In genomic region chr3L:15103988-15104848, dm6 we compare ENCODE assay signal across 1 fruit fly cellular context.
A peak's percentile ranks its signal among the peaks of the same experiment; 100 is the strongest.
TF ChIP-seq lines count a peak whose summit lies in the region.

No protein-coding gene starts in this region.

TF ChIP-seq in whole organism, embryonic, 481 proteins besides CTCF, POLR2A, EP300 and RAD21 (continued from another document):
- TF ChIP-seq CG17328 (GFP tag; IDR thresholded peaks at IDR 0.05; lab: Robert Waterston, UW) (0 out of 2 replicates have a peak, but pooled peaks have one; percentile 11), CG13624 (GFP tag; optimal IDR thresholded peaks at IDR 0.05; lab: Kevin White, UChicago) (no peak), aop (GFP tag; IDR thresholded peaks at IDR 0.05; lab: Robert Waterston, UW) (peak; percentile 65; the same call in 1 of the 2 replicates), Lhr (GFP tag; optimal IDR thresholded peaks at IDR 0.05; lab: Kevin White, UChicago) (no peak), CG4854 (GFP tag; optimal IDR thresholded peaks at IDR 0.05; lab: Kevin White, UChicago) (no peak), CG10431 (GFP tag; optimal IDR thresholded peaks at IDR 0.05; lab: Kevin White, UChicago) (peak; percentile 14), sisA (GFP tag; IDR thresholded peaks at IDR 0.05; lab: Robert Waterston, UW) (no peak), Fer1 (GFP tag; optimal IDR thresholded peaks at IDR 0.05; lab: Kevin White, UChicago) (no peak), onecut (GFP tag; IDR thresholded peaks at IDR 0.05; lab: Robert Waterston, UW) (peak; percentile 36; the same call in 1 of the 2 replicates), lbe (GFP tag; optimal IDR thresholded peaks at IDR 0.05; lab: Kevin White, UChicago) (peak; percentile 8), amos (GFP tag; IDR thresholded peaks at IDR 0.05; lab: Robert Waterston, UW; ENCODE audit: partially characterized antibody) (peak; percentile 10; the same call in 1 of the 2 replicates), crol (GFP tag; IDR thresholded peaks at IDR 0.05; lab: Robert Waterston, UW) (peak; percentile 99), Hr51 (GFP tag; optimal IDR thresholded peaks at IDR 0.05; lab: Kevin White, UChicago) (peak in 1 of 2 experiments; percentile 18), seq (GFP tag; IDR thresholded peaks at IDR 0.05; lab: Robert Waterston, UW) (0 out of 2 replicates have a peak, but pooled peaks have one; percentile 10), Rx (GFP tag; IDR thresholded peaks at IDR 0.05; lab: Robert Waterston, UW) (0 out of 2 replicates have a peak, but pooled peaks have one; percentile 3)
